Fruit fly (Drosophila melanogaster): Measurements from ENCODE around the gene sstn.

DNA sequence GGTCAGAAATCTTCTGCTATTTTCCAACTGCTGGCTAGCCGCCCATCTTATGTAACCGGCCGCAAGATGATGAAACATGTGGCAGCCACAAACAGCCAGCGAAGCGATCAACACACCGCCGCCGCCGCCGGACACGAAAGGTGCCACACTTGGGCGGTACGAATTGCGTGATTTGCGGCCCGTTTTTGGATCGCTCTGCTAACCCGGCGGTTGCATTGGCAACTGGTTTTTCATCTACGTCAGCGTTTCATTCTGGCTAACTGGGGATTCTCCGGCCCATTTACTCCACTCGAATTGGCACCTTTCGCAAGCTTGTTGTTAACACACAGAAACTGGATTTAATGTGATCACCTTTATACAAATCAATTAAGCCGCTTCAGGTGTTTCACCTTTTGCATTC, 29.2 kb upstream of the sstn start:
- no peak for TF ChIP-seq grn (GFP tag; optimal IDR thresholded peaks at IDR 0.05)
- no peak for TF ChIP-seq tio (GFP tag; optimal IDR thresholded peaks at IDR 0.05)
- no peak for TF ChIP-seq CG10147 (GFP tag; optimal IDR thresholded peaks at IDR 0.05)
- TF ChIP-seq CG6813 (GFP tag; optimal IDR thresholded peaks at IDR 0.05) = no peak
- no peak for TF ChIP-seq gt (GFP tag; IDR thresholded peaks at IDR 0.05)
- TF ChIP-seq lola (GFP tag; optimal IDR thresholded peaks at IDR 0.05) = no peak
- TF ChIP-seq CG1233 (GFP tag; optimal IDR thresholded peaks at IDR 0.05) = no peak
- no peak for TF ChIP-seq CG14667 (GFP tag; IDR thresholded peaks at IDR 0.05)
- no peak for TF ChIP-seq luna (GFP tag; optimal IDR thresholded peaks at IDR 0.05)
- no peak for TF ChIP-seq CG13894 (tag; optimal IDR thresholded peaks at IDR 0.05)
